Worm (Caenorhabditis elegans) whole organism, young adult: Measurements from ENCODE around the gene vab-23.

Experiments used
- F10E7.11 ChIP-seq: sonication (generic microtip); optimal IDR thresholded peaks from 2 replicates; lab custom pipeline; 2017; ENCODE audit warnings: mild to moderate bottlenecking, missing genetic modification characterization, moderate library complexity, missing compliant biosample characterization
- F23B12.7 ChIP-seq: sonication (generic microtip); optimal IDR thresholded peaks from 2 replicates; lab custom pipeline; 2017; ENCODE audit warnings: missing genetic modification characterization, mild to moderate bottlenecking, missing compliant biosample characterization, antibody characterized with exemption, moderate library complexity; ENCODE audit not compliant: insufficient read depth
- F37B4.10 ChIP-seq: fragments of 200-800 bp; sonication (Bioruptor generic); IDR thresholded peaks from 2 replicates; pipeline ENCODE4 v1.3.6; 2022; ENCODE audit warnings: missing genetic modification characterization, missing compliant biosample characterization
- F55B11.4 ChIP-seq: sonication (generic microtip); optimal IDR thresholded peaks from 2 replicates; lab custom pipeline; 2016; ENCODE audit warnings: missing compliant biosample characterization, missing genetic modification characterization, borderline replicate concordance; ENCODE audit not compliant: insufficient read depth
- F57C9.4 ChIP-seq: sonication (generic microtip); optimal IDR thresholded peaks from 2 replicates; lab custom pipeline; 2017; ENCODE audit warnings: mild to moderate bottlenecking, missing genetic modification characterization, missing compliant biosample characterization
- K11D2.4 ChIP-seq: fragments of 200-800 bp; sonication (Bioruptor generic); IDR thresholded peaks from 2 replicates; pipeline ENCODE4 v1.3.6; 2022; ENCODE audit warnings: missing genetic modification reagents, missing genetic modification characterization, missing compliant biosample characterization
- K12H6.12 ChIP-seq: fragments of 200-800 bp; sonication (Bioruptor generic); optimal IDR thresholded peaks from 2 replicates; lab custom pipeline; 2018; ENCODE audit warnings: mild to moderate bottlenecking, missing genetic modification characterization, missing compliant biosample characterization
- T07F8.4 ChIP-seq: sonication (generic microtip); optimal IDR thresholded peaks from 2 replicates; lab custom pipeline; 2016; ENCODE audit warnings: mild to moderate bottlenecking, missing genetic modification characterization, moderate library complexity, missing compliant biosample characterization
- Y67H2A.10 ChIP-seq: fragments of 200-800 bp; sonication (Bioruptor generic); conservative IDR thresholded peaks from 2 replicates; pipeline ENCODE4 v1.3.6; 2022; ENCODE audit warnings: missing genetic modification reagents, missing genetic modification characterization, missing compliant biosample characterization
- Y79H2A.3 ChIP-seq: fragments of 200-800 bp; sonication (Bioruptor generic); conservative IDR thresholded peaks from 2 replicates; pipeline ENCODE4 v1.3.6; 2022; ENCODE audit warnings: missing genetic modification reagents, missing genetic modification characterization, missing compliant biosample characterization
- Y95B8A.8 ChIP-seq: fragments of 200-800 bp; sonication (Bioruptor generic); IDR thresholded peaks from 2 replicates; pipeline ENCODE4 v1.3.6; 2022; ENCODE audit warnings: missing genetic modification reagents, missing genetic modification characterization, missing compliant biosample characterization
- ama-1 ChIP-seq, 3 experiments: fragments of 150-350 bp in 1 of 3; sonication (generic microtip) in 2 of 3; optimal IDR thresholded peaks; 2 replicates each; lab custom pipeline; 2014 to 2018; ENCODE audit warnings: missing biosample characterization in 2 of 3, missing genetic modification characterization in 2 of 3, missing genetic modification reagents in 2 of 3
- athp-1 ChIP-seq: sonication (generic microtip); optimal IDR thresholded peaks from 2 replicates; lab custom pipeline; 2017; ENCODE audit warnings: mild to moderate bottlenecking, missing genetic modification characterization, missing compliant biosample characterization
- attf-6 ChIP-seq: fragments of 200-800 bp; sonication (Bioruptor generic); IDR thresholded peaks from 2 replicates; pipeline ENCODE4 v1.3.6; 2022; ENCODE audit warnings: missing genetic modification reagents, missing genetic modification characterization, missing compliant biosample characterization
- bed-1 ChIP-seq: fragments of 200-800 bp; sonication (Bioruptor generic); IDR thresholded peaks from 2 replicates; pipeline ENCODE4 v1.3.6; 2022; ENCODE audit warnings: missing genetic modification reagents, missing genetic modification characterization, missing compliant biosample characterization
- bed-2 ChIP-seq: fragments of 200-800 bp; sonication (Bioruptor generic); IDR thresholded peaks from 2 replicates; pipeline ENCODE4 v1.3.6; 2022; ENCODE audit warnings: missing genetic modification reagents, missing genetic modification characterization, missing compliant biosample characterization
- ccch-3 ChIP-seq: fragments of 200-800 bp; sonication (Bioruptor generic); optimal IDR thresholded peaks from 2 replicates; lab custom pipeline; 2018; ENCODE audit warnings: mild to moderate bottlenecking, missing genetic modification characterization, missing compliant biosample characterization
- cebp-2 ChIP-seq: fragments of 200-800 bp; sonication (Bioruptor generic); IDR thresholded peaks from 2 replicates; pipeline ENCODE4 v1.3.6; 2022; ENCODE audit warnings: missing genetic modification characterization, missing compliant biosample characterization
- ceh-40 ChIP-seq: fragments of 200-800 bp; sonication (Bioruptor generic); IDR thresholded peaks from 2 replicates; pipeline ENCODE4 v1.3.6; 2022; ENCODE audit warnings: missing genetic modification characterization, missing compliant biosample characterization
- ceh-91 ChIP-seq: fragments of 200-800 bp; sonication (Bioruptor generic); IDR thresholded peaks from 2 replicates; pipeline ENCODE4 v1.3.6; 2022; ENCODE audit warnings: missing genetic modification reagents, missing genetic modification characterization, missing compliant biosample characterization
- die-1 ChIP-seq: sonication (generic microtip); optimal IDR thresholded peaks from 2 replicates; lab custom pipeline; 2016; ENCODE audit warnings: missing genotype, mild to moderate bottlenecking, missing genetic modification characterization, missing compliant biosample characterization
- dpff-1 ChIP-seq: sonication (generic microtip); optimal IDR thresholded peaks from 2 replicates; lab custom pipeline; 2017; ENCODE audit warnings: mild to moderate bottlenecking, missing genetic modification characterization, missing compliant biosample characterization
- egl-18 ChIP-seq: fragments of 200-800 bp; sonication (Bioruptor generic); IDR thresholded peaks from 2 replicates; pipeline ENCODE4 v1.3.6; 2022; ENCODE audit warnings: missing genetic modification reagents, missing genetic modification characterization, missing compliant biosample characterization
- ets-4 ChIP-seq: fragments of 200-800 bp; sonication (Bioruptor generic); optimal IDR thresholded peaks from 2 replicates; lab custom pipeline; 2018; ENCODE audit warnings: mild to moderate bottlenecking, missing genetic modification characterization, missing compliant biosample characterization
- hlh-26 ChIP-seq: fragments of 200-800 bp; sonication (Bioruptor generic); conservative IDR thresholded peaks from 2 replicates; pipeline ENCODE4 v1.3.6; 2022; ENCODE audit warnings: missing genetic modification reagents, missing genetic modification characterization, missing compliant biosample characterization
- hrde-1 ChIP-seq: sonication (generic microtip); optimal IDR thresholded peaks from 2 replicates; lab custom pipeline; 2016; ENCODE audit warnings: missing genetic modification characterization, mild to moderate bottlenecking, missing compliant biosample characterization, moderate library complexity, missing genotype, missing genetic modification reagents, borderline replicate concordance
- let-607 ChIP-seq, 2 experiments: fragments of 200-800 bp in 1 of 2; sonication (Bioruptor generic) in 1 of 2; sonication (generic microtip) in 1 of 2; optimal IDR thresholded peaks; 2 replicates each; lab custom pipeline; 2016 to 2018; ENCODE audit warnings: mild to moderate bottlenecking in 2 of 2, missing compliant biosample characterization in 2 of 2, missing genetic modification characterization in 2 of 2, moderate library complexity in 2 of 2, missing genotype in 1 of 2
- lin-40 ChIP-seq: sonication (generic microtip); optimal IDR thresholded peaks from 2 replicates; lab custom pipeline; 2016; ENCODE audit warnings: missing genetic modification characterization, mild to moderate bottlenecking, missing compliant biosample characterization, missing genotype, missing genetic modification reagents
- madf-3 ChIP-seq: fragments of 200-800 bp; sonication (Bioruptor generic); IDR thresholded peaks from 2 replicates; pipeline ENCODE4 v1.3.6; 2022; ENCODE audit warnings: missing genetic modification reagents, missing genetic modification characterization, missing compliant biosample characterization
- mcd-1 ChIP-seq: fragments of 200-800 bp; sonication (Bioruptor generic); IDR thresholded peaks from 2 replicates; pipeline ENCODE4 v1.3.6; 2022; ENCODE audit warnings: missing genetic modification reagents, missing genetic modification characterization, missing compliant biosample characterization
- mxl-1 ChIP-seq: sonication (generic microtip); optimal IDR thresholded peaks from 2 replicates; lab custom pipeline; 2016; ENCODE audit warnings: missing genetic modification characterization, missing compliant biosample characterization
- nfyb-1 ChIP-seq: fragments of 200-800 bp; sonication (Bioruptor generic); IDR thresholded peaks from 2 replicates; pipeline ENCODE4 v1.3.6; 2022; ENCODE audit warnings: missing genetic modification reagents, missing genetic modification characterization, missing compliant biosample characterization
- nhr-27 ChIP-seq: fragments of 200-800 bp; sonication (Bioruptor generic); optimal IDR thresholded peaks from 2 replicates; lab custom pipeline; 2018; ENCODE audit warnings: mild to moderate bottlenecking, missing genetic modification characterization, moderate library complexity, missing compliant biosample characterization
- nhr-80 ChIP-seq: sonication (generic microtip); optimal IDR thresholded peaks from 2 replicates; lab custom pipeline; 2016; ENCODE audit warnings: missing genetic modification characterization, missing compliant biosample characterization
- pha-4 ChIP-seq: fragments of 150-350 bp; sonication (generic microtip); optimal IDR thresholded peaks from 2 replicates; lab custom pipeline; 2014; ENCODE audit warnings: missing biosample characterization, missing genetic modification reagents, missing genetic modification characterization
- rec-8 ChIP-seq, 2 experiments: sonication (generic microtip); optimal IDR thresholded peaks; 2 replicates each; lab custom pipeline; 2016; ENCODE audit warnings: mild to moderate bottlenecking in 2 of 2, missing genetic modification characterization in 2 of 2, missing genetic modification reagents in 2 of 2, missing genotype in 2 of 2, missing biosample characterization in 1 of 2, missing compliant biosample characterization in 1 of 2, moderate library complexity in 1 of 2
- sdz-38 ChIP-seq: sonication (generic microtip); optimal IDR thresholded peaks from 2 replicates; lab custom pipeline; 2016; ENCODE audit warnings: missing genotype, missing genetic modification characterization, missing compliant biosample characterization
- snpc-1.1 ChIP-seq: sonication (generic microtip); optimal IDR thresholded peaks from 2 replicates; lab custom pipeline; 2017; ENCODE audit warnings: missing genetic modification characterization, mild to moderate bottlenecking, missing compliant biosample characterization, antibody characterized with exemption, moderate library complexity, missing genotype, missing genetic modification reagents; ENCODE audit not compliant: insufficient read depth
- snpc-4 ChIP-seq, 5 experiments: fragments of 150-350 bp in 1 of 5; sonication (generic microtip) in 4 of 5; optimal IDR thresholded peaks; 2 replicates each; lab custom pipeline; 2014 to 2018; ENCODE audit warnings: missing genetic modification characterization in 5 of 5, missing biosample characterization in 3 of 5, antibody characterized with exemption in 2 of 5, mild to moderate bottlenecking in 2 of 5, missing compliant biosample characterization in 2 of 5, missing genotype in 2 of 5, moderate library complexity in 2 of 5, missing genetic modification reagents in 1 of 5
- tbp1 ChIP-seq: fragments of 200-800 bp; sonication (Bioruptor generic); optimal IDR thresholded peaks from 2 replicates; lab custom pipeline; 2018; ENCODE audit warnings: mild to moderate bottlenecking, missing genetic modification characterization, missing compliant biosample characterization
- tbx-9 ChIP-seq: sonication (generic microtip); optimal IDR thresholded peaks from 2 replicates; lab custom pipeline; 2016; ENCODE audit warnings: borderline replicate concordance, missing genetic modification characterization, inconsistent platforms, missing compliant biosample characterization
- tlf-1 ChIP-seq: fragments of 200-800 bp; sonication (Bioruptor generic); optimal IDR thresholded peaks from 2 replicates; lab custom pipeline; 2018; ENCODE audit warnings: mild to moderate bottlenecking, missing genetic modification characterization, missing compliant biosample characterization
- unc-62 ChIP-seq: fragments of 150-350 bp; optimal IDR thresholded peaks from 2 replicates; lab custom pipeline; 2014; ENCODE audit warnings: missing biosample characterization, missing genetic modification reagents, missing genetic modification characterization
- ztf-22 ChIP-seq: fragments of 200-800 bp; sonication (Bioruptor generic); optimal IDR thresholded peaks from 2 replicates; lab custom pipeline; 2018; ENCODE audit warnings: mild to moderate bottlenecking, missing genetic modification characterization, moderate library complexity, missing compliant biosample characterization
- ztf-25 ChIP-seq: fragments of 200-800 bp; sonication (Bioruptor generic); IDR thresholded peaks from 2 replicates; pipeline ENCODE4 v1.3.6; 2022; ENCODE audit warnings: missing genetic modification reagents, missing genetic modification characterization, missing compliant biosample characterization
- ztf-26 ChIP-seq: sonication (generic microtip); optimal IDR thresholded peaks from 2 replicates; lab custom pipeline; 2017; ENCODE audit warnings: missing genetic modification characterization, missing compliant biosample characterization

Gene vab-23

DNA sequence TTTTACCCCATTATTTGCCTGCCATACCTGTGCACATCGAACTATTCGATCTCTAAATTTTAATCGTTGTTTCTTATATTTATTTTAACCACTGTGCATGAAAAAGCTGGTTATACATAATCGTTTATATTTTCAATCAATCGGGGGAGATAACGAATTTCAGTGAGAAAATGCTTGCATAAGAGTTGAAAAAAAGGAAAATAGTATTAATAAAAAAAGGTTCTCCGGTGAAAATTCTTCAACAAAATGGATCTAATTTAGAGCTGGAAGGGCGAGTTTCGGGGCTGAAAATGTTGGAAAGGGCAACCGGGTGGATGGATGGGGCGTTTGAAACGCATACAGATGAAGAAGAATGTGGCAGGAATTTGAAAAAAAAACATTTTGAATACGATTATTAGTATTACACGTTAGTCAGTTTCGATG lies 16.5 kb upstream of the vab-23 start (continued):
- no peak for TF ChIP-seq ztf-25 (GFP tag; lab: Robert Waterston, UW)
- no peak for TF ChIP-seq nhr-27 (tag; lab: Kevin White, UChicago)
- TF ChIP-seq tlf-1 (GFP tag; lab: Kevin White, UChicago): peak; percentile 82
- 0 out of 2 replicates have a peak, but pooled peaks have one; percentile 54 for TF ChIP-seq bed-1 (GFP tag; lab: Robert Waterston, UW)
- TF ChIP-seq F57C9.4 (tag; lab: Kevin White, UChicago): no peak
- TF ChIP-seq pha-4 (tag; lab: Kevin White, UChicago): no peak
- no peak for TF ChIP-seq ama-1 (optimal IDR thresholded peaks at IDR 0.05; lab: Kevin White, UChicago)
- peak; percentile 7 to 93 for TF ChIP-seq ama-1 (GFP tag; optimal IDR thresholded peaks at IDR 0.05; lab: Kevin White, UChicago)
- peak; percentile 61; the same call in 1 of the 2 replicates for TF ChIP-seq nfyb-1 (GFP tag; lab: Robert Waterston, UW)
- TF ChIP-seq madf-3 (GFP tag; lab: Robert Waterston, UW): peak; percentile 94
- TF ChIP-seq rec-8 (tag; optimal IDR thresholded peaks at IDR 0.05; lab: Kevin White, UChicago): peak in 1 of 2 experiments; percentile 71
- TF ChIP-seq ccch-3 (GFP tag; lab: Kevin White, UChicago): no peak
- peak; percentile 59 for TF ChIP-seq mcd-1 (GFP tag; lab: Robert Waterston, UW)
- no peak for TF ChIP-seq lin-40 (tag; lab: Kevin White, UChicago)
- TF ChIP-seq F37B4.10 (GFP tag; lab: Robert Waterston, UW): no peak
- peak; percentile 43 for TF ChIP-seq T07F8.4 (tag; lab: Kevin White, UChicago)
- TF ChIP-seq F10E7.11 (tag; lab: Kevin White, UChicago): peak; percentile 78
- TF ChIP-seq dpff-1 (tag; lab: Kevin White, UChicago): no peak
- no peak for TF ChIP-seq hlh-26
- TF ChIP-seq sdz-38: no peak
- TF ChIP-seq ztf-26 (tag; lab: Kevin White, UChicago): no peak
- no peak for TF ChIP-seq ets-4 (GFP tag; lab: Kevin White, UChicago)
- peak; percentile 84 for TF ChIP-seq attf-6 (GFP tag; lab: Robert Waterston, UW)
- TF ChIP-seq Y67H2A.10 (GFP tag; lab: Robert Waterston, UW): 0 out of 2 replicates have a peak, but pooled peaks have one; percentile 41
- TF ChIP-seq snpc-4 (GFP tag; optimal IDR thresholded peaks at IDR 0.05; lab: Kevin White, UChicago): peak; percentile 51
- TF ChIP-seq snpc-4 (tag; optimal IDR thresholded peaks at IDR 0.05; lab: Kevin White, UChicago): peak in 2 of 4 experiments; percentile 38 to 42
- TF ChIP-seq unc-62 (GFP tag; lab: Kevin White, UChicago): no peak
- TF ChIP-seq athp-1 (tag; lab: Kevin White, UChicago): peak; percentile 91
- peak; percentile 97 for TF ChIP-seq hrde-1 (tag; lab: Kevin White, UChicago)
- no peak for TF ChIP-seq bed-2 (GFP tag; lab: Robert Waterston, UW)
- TF ChIP-seq ztf-22 (GFP tag; lab: Kevin White, UChicago): no peak
- TF ChIP-seq ceh-40 (GFP tag; lab: Robert Waterston, UW): peak; percentile 72; the same call in 1 of the 2 replicates
- peak; percentile 57 for TF ChIP-seq die-1 (tag; lab: Kevin White, UChicago)
- no peak for TF ChIP-seq let-607 (tag; optimal IDR thresholded peaks at IDR 0.05; lab: Kevin White, UChicago)
- no peak for TF ChIP-seq nhr-80 (tag; lab: Kevin White, UChicago)
- no peak for TF ChIP-seq ceh-91 (GFP tag; lab: Robert Waterston, UW)
- no peak for TF ChIP-seq F55B11.4 (tag; lab: Kevin White, UChicago)
- TF ChIP-seq Y79H2A.3 (GFP tag; lab: Robert Waterston, UW): peak; percentile 91; the same call in 1 of the 2 replicates
- TF ChIP-seq tbp1: peak; percentile 60
- no peak for TF ChIP-seq K12H6.12
- TF ChIP-seq cebp-2 (GFP tag; lab: Robert Waterston, UW): peak; percentile 70; the same call in 1 of the 2 replicates
- TF ChIP-seq snpc-1.1 (tag; lab: Kevin White, UChicago): peak; percentile 53
- TF ChIP-seq mxl-1 (tag; lab: Kevin White, UChicago): peak; percentile 31
- peak; percentile 83 for TF ChIP-seq tbx-9
- TF ChIP-seq egl-18 (GFP tag; lab: Robert Waterston, UW): 0 out of 2 replicates have a peak, but pooled peaks have one; percentile 43
- no peak for TF ChIP-seq K11D2.4 (GFP tag; lab: Robert Waterston, UW)
- TF ChIP-seq F23B12.7 (tag; lab: Kevin White, UChicago): no peak
- TF ChIP-seq Y95B8A.8 (GFP tag; lab: Robert Waterston, UW): peak; percentile 92
